Worm (Caenorhabditis elegans): ENCODE data around the gene C52B9.19.

DNA sequence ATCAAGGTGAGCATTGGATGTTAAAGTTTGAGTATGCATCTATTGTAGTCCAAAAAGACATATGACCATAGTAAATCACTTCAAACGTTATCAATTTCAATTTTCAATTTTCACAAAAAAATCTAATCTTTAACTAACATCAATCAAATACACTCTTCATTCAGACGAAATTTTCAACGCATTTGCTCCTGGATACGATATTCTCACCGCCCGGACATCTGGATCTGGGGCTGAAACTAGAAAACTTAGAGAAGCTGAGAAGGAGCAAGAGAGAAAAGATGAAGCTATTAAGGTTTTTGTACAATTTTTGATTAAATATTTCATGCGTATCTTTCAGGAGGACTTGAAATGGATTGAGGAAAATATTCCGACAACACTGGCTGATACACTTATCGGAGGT lies 18.5 kb upstream of the C52B9.19 start:
- TF ChIP-seq elt-3 (tag; optimal IDR thresholded peaks at IDR 0.05) (no peak), ztf-11 (tag; optimal IDR thresholded peaks at IDR 0.05) (no peak), nhr-12 (tag; optimal IDR thresholded peaks at IDR 0.05) (no peak), ceh-39 (tag; optimal IDR thresholded peaks at IDR 0.05) (no peak), lsy-2 (tag; optimal IDR thresholded peaks at IDR 0.05) (no peak), zip-8 (tag; optimal IDR thresholded peaks at IDR 0.05) (no peak)

All from whole organism, mixed stage, embryonic.